Fruit fly (Drosophila melanogaster): Measurements from ENCODE around the gene alphaTub84D.

- no peak for TF ChIP-seq brk (GFP tag; optimal IDR thresholded peaks at IDR 0.05)
- no peak for TF ChIP-seq lola (GFP tag; optimal IDR thresholded peaks at IDR 0.05)
- TF ChIP-seq dsf (GFP tag; optimal IDR thresholded peaks at IDR 0.05; ENCODE audit: borderline replicate concordance): no peak
- no peak for TF ChIP-seq Hr78 (GFP tag; optimal IDR thresholded peaks at IDR 0.05)
- TF ChIP-seq Mio (GFP tag; optimal IDR thresholded peaks at IDR 0.05): no peak
- no peak for TF ChIP-seq Sp1 (GFP tag; optimal IDR thresholded peaks at IDR 0.05)
- no peak for TF ChIP-seq Dfd (GFP tag; optimal IDR thresholded peaks at IDR 0.05)
Observed at dm6 chr3R:7514232-7514863, 16.2 kb upstream of the alphaTub84D start.
